In genomic region chr3L:10885711-10886272, dm6 we compare ENCODE assay signal across 5 fruit fly cellular contexts.
TF ChIP-seq lines count a peak whose summit lies in the region.

No protein-coding gene starts in this region.

- peak; percentile 81 to 90 for TF ChIP-seq CTCF in S2 (optimal IDR thresholded peaks at IDR 0.05; lab: Kevin White, UChicago)
- peak; percentile 96 for TF ChIP-seq CTCF in whole organism, embryonic (GFP tag; optimal IDR thresholded peaks at IDR 0.05; lab: Kevin White, UChicago)

TF ChIP-seq in whole organism, adult, 20 proteins besides CTCF, POLR2A, EP300 and RAD21:
- TF ChIP-seq CG7045 (GFP tag; optimal IDR thresholded peaks at IDR 0.05; lab: Kevin White, UChicago) (no peak), Crg-1 (GFP tag; optimal IDR thresholded peaks at IDR 0.05; lab: Kevin White, UChicago) (no peak), Hr96 (GFP tag; optimal IDR thresholded peaks at IDR 0.05; lab: Kevin White, UChicago) (no peak), bab1 (GFP tag; optimal IDR thresholded peaks at IDR 0.05; lab: Kevin White, UChicago) (peak; percentile 21), CG7101 (tag; optimal IDR thresholded peaks at IDR 0.05; lab: Kevin White, UChicago) (no peak), toe (GFP tag; optimal IDR thresholded peaks at IDR 0.05; lab: Kevin White, UChicago) (no peak)

TF ChIP-seq in whole organism, embryonic, 481 proteins besides CTCF, POLR2A, EP300 and RAD21 (continues in another document):
- TF ChIP-seq CG8924 (tag; optimal IDR thresholded peaks at IDR 0.05; lab: Kevin White, UChicago) (no peak), ap (GFP tag; IDR thresholded peaks at IDR 0.05; lab: Robert Waterston, UW) (no peak), jing (GFP tag; optimal IDR thresholded peaks at IDR 0.05; lab: Kevin White, UChicago) (no peak), onecut (GFP tag; IDR thresholded peaks at IDR 0.05; lab: Robert Waterston, UW) (peak; percentile 27), CG10321 (GFP tag; IDR thresholded peaks at IDR 0.05; lab: Robert Waterston, UW) (peak; percentile 71; the same call in 1 of the 2 replicates), bbx (GFP tag; IDR thresholded peaks at IDR 0.05; lab: Robert Waterston, UW; ENCODE audit: partially characterized antibody) (peak; percentile 39; the same call in 1 of the 2 replicates), CG11696 (GFP tag; IDR thresholded peaks at IDR 0.05; lab: Robert Waterston, UW) (no peak), tin (GFP tag; optimal IDR thresholded peaks at IDR 0.05; lab: Kevin White, UChicago) (no peak), Rfx (GFP tag; IDR thresholded peaks at IDR 0.05; lab: Robert Waterston, UW) (peak; percentile 38; the same call in 1 of the 2 replicates), CG1603 (tag; optimal IDR thresholded peaks at IDR 0.05; lab: Kevin White, UChicago) (peak; percentile 48), CG9932 (GFP tag; IDR thresholded peaks at IDR 0.05; lab: Robert Waterston, UW) (no peak), slbo (GFP tag; IDR thresholded peaks at IDR 0.05; lab: Robert Waterston, UW) (peak; percentile 26; the same call in 1 of the 2 replicates), CG7928 (GFP tag; optimal IDR thresholded peaks at IDR 0.05; lab: Kevin White, UChicago) (no peak), pb (GFP tag; optimal IDR thresholded peaks at IDR 0.05; lab: Kevin White, UChicago) (no peak), CG11456 (GFP tag; IDR thresholded peaks at IDR 0.05; lab: Robert Waterston, UW) (peak; percentile 64; the same call in 1 of the 3 replicates), Mad (GFP tag; optimal IDR thresholded peaks at IDR 0.05; lab: Kevin White, UChicago) (no peak), B-H1 (GFP tag; IDR thresholded peaks at IDR 0.05; lab: Robert Waterston, UW) (no peak), HmgZ (tag; optimal IDR thresholded peaks at IDR 0.05; lab: Kevin White, UChicago) (peak; percentile 20), grau (tag; optimal IDR thresholded peaks at IDR 0.05; lab: Kevin White, UChicago) (peak; percentile 11), Sox100B (GFP tag; optimal IDR thresholded peaks at IDR 0.05; lab: Kevin White, UChicago) (no peak), CG17328 (GFP tag; IDR thresholded peaks at IDR 0.05; lab: Robert Waterston, UW) (no peak), gcm (GFP tag; optimal IDR thresholded peaks at IDR 0.05; lab: Kevin White, UChicago) (no peak), bigmax (GFP tag; optimal IDR thresholded peaks at IDR 0.05; lab: Kevin White, UChicago) (peak; percentile 93), NK7.1 (GFP tag; optimal IDR thresholded peaks at IDR 0.05; lab: Kevin White, UChicago) (no peak), esg (GFP tag; conservative IDR thresholded peaks at IDR 0.05; lab: Robert Waterston, UW) (no peak), phol (tag; optimal IDR thresholded peaks at IDR 0.05; lab: Kevin White, UChicago) (peak; percentile 12), Dip3 (GFP tag; optimal IDR thresholded peaks at IDR 0.05; lab: Kevin White, UChicago) (no peak), Pdp1 (GFP tag; optimal IDR thresholded peaks at IDR 0.05; lab: Kevin White, UChicago) (peak in 1 of 2 experiments; percentile 91)

TF ChIP-seq in whole organism, pupa, 21 proteins besides CTCF, POLR2A, EP300 and RAD21:
- TF ChIP-seq D1 (tag; optimal IDR thresholded peaks at IDR 0.05; lab: Kevin White, UChicago) (peak; percentile 76), gl (tag; optimal IDR thresholded peaks at IDR 0.05; lab: Kevin White, UChicago) (no peak)

TF ChIP-seq in whole organism, wandering third instar larva, 38 proteins besides CTCF, POLR2A, EP300 and RAD21:
- TF ChIP-seq HLH106 (tag; optimal IDR thresholded peaks at IDR 0.05; lab: Kevin White, UChicago): no peak
- peak; percentile 69 for TF ChIP-seq Myc (optimal IDR thresholded peaks at IDR 0.05; lab: Kevin White, UChicago)
- TF ChIP-seq brk (GFP tag; optimal IDR thresholded peaks at IDR 0.05; lab: Kevin White, UChicago): no peak
TF ChIP-seq in whole organism, wandering third instar larva: peak in this region for 1.
